Fruit fly (Drosophila melanogaster) whole organism: ENCODE results near the gene Cyp313a3.

Source experiments
- Dll ChIP-seq: fragments of >200 bp; optimal IDR thresholded peaks from 2 replicates; lab custom pipeline; 2017
- pan ChIP-seq: fragments of >200 bp; optimal IDR thresholded peaks from 2 replicates; lab custom pipeline; 2017

dm6 chr3R:12239166-12239565 lies at the start of gene Cyp313a3:
- TF ChIP-seq Dll = no peak
- TF ChIP-seq pan (lab: Kevin White, UChicago) = no peak
